Worm (Caenorhabditis elegans) whole organism, early embryonic: Measurements from ENCODE around the gene sri-66.

Experiments used
- ama-1 ChIP-seq: fragments of 150-350 bp; optimal IDR thresholded peaks from 2 replicates; lab custom pipeline; 2014
- hmbx-1 ChIP-seq: sonication (generic microtip); optimal IDR thresholded peaks from 2 replicates; lab custom pipeline; 2016; ENCODE audit warnings: mild to moderate bottlenecking, missing genetic modification characterization, missing compliant biosample characterization

- TF ChIP-seq hmbx-1 (tag; lab: Kevin White, UChicago) (no peak), ama-1 (no peak)
Measured at ce11 chrV:17044500-17044899, 15.6 kb upstream of the sri-66 start, which contains the start of gene F28B1.2.
